2 fruit fly cellular contexts compared by ENCODE assay signal in the genomic region with DNA sequence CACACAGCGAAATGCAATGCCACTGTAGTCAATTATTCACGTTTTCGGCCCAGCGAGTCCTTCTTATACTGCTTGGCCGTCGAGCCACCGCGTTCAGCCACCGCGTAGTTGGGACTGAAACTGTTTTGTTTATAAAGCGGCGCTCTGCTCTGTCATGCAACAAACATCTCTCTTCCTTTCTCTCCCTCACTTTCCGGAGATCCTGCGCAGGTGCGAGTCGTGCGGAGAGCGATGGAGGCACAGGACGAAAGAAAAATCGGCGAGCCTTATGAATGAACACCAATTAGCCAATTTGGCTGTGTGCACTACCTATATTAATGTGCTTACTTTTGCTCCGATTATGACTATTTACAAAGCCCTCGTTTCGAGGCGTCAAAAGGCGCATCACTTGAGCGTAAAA.
TF ChIP-seq lines count a peak whose summit lies in the region.

A gene (minus strand): TSS at position 97 of the 400 bp plus-strand sequence.

- TF ChIP-seq CTCF in whole organism, embryonic (GFP tag; optimal IDR thresholded peaks at IDR 0.05; lab: Kevin White, UChicago) = no peak

TF ChIP-seq in whole organism, embryonic, 481 proteins besides CTCF, POLR2A, EP300 and RAD21:
- TF ChIP-seq knrl (GFP tag; IDR thresholded peaks at IDR 0.05; lab: Robert Waterston, UW; ENCODE audit: partially characterized antibody) (0 out of 3 replicates have a peak, but pooled peaks have one; percentile 16), NC2β (GFP tag; optimal IDR thresholded peaks at IDR 0.05; lab: Kevin White, UChicago) (no peak), CG9876 (GFP tag; optimal IDR thresholded peaks at IDR 0.05; lab: Kevin White, UChicago) (no peak), Ets97D (GFP tag; optimal IDR thresholded peaks at IDR 0.05; lab: Kevin White, UChicago) (no peak), CG7556 (GFP tag; optimal IDR thresholded peaks at IDR 0.05; lab: Kevin White, UChicago) (no peak), CG32767 (GFP tag; IDR thresholded peaks at IDR 0.05; lab: Robert Waterston, UW) (no peak), Mad (GFP tag; optimal IDR thresholded peaks at IDR 0.05; lab: Kevin White, UChicago) (no peak), klu (GFP tag; IDR thresholded peaks at IDR 0.05; lab: Robert Waterston, UW) (no peak), ewg (GFP tag; optimal IDR thresholded peaks at IDR 0.05; lab: Kevin White, UChicago) (peak; percentile 93), cad (GFP tag; optimal IDR thresholded peaks at IDR 0.05; lab: Kevin White, UChicago) (no peak), CG5180 (GFP tag; optimal IDR thresholded peaks at IDR 0.05; lab: Kevin White, UChicago) (peak; percentile 13), prd (optimal IDR thresholded peaks at IDR 0.05; lab: Kevin White, UChicago) (no peak), prd (GFP tag; IDR thresholded peaks at IDR 0.05; lab: Robert Waterston, UW) (no peak), C15 (GFP tag; IDR thresholded peaks at IDR 0.05; lab: Robert Waterston, UW) (no peak), grn (GFP tag; optimal IDR thresholded peaks at IDR 0.05; lab: Kevin White, UChicago) (no peak), CG1647 (GFP tag; optimal IDR thresholded peaks at IDR 0.05; lab: Kevin White, UChicago) (no peak), CG7839 (tag; optimal IDR thresholded peaks at IDR 0.05; lab: Kevin White, UChicago) (no peak), CG17186 (GFP tag; optimal IDR thresholded peaks at IDR 0.05; lab: Kevin White, UChicago) (no peak), CG13624 (GFP tag; optimal IDR thresholded peaks at IDR 0.05; lab: Kevin White, UChicago) (no peak), CG12744 (GFP tag; optimal IDR thresholded peaks at IDR 0.05; lab: Kevin White, UChicago) (no peak), Med (GFP tag; lab: Kevin White, UChicago) (peak; percentile 69), B-H1 (GFP tag; IDR thresholded peaks at IDR 0.05; lab: Robert Waterston, UW) (no peak), cg (GFP tag; optimal IDR thresholded peaks at IDR 0.05; lab: Kevin White, UChicago) (peak; percentile 27), Trl (optimal IDR thresholded peaks at IDR 0.05; lab: Kevin White, UChicago) (peak; percentile 26 to 38), Trl (GFP tag; optimal IDR thresholded peaks at IDR 0.05; lab: Kevin White, UChicago) (no peak), Hand (GFP tag; optimal IDR thresholded peaks at IDR 0.05; lab: Kevin White, UChicago) (peak; percentile 10), chinmo (GFP tag; IDR thresholded peaks at IDR 0.05; lab: Robert Waterston, UW; ENCODE audit: partially characterized antibody) (0 out of 4 replicates have a peak, but pooled peaks have one; percentile 22), Chrac-16 (GFP tag; optimal IDR thresholded peaks at IDR 0.05; lab: Kevin White, UChicago) (no peak), Deaf1 (tag; optimal IDR thresholded peaks at IDR 0.05; lab: Kevin White, UChicago) (peak; percentile 27), CG5953 (GFP tag; IDR thresholded peaks at IDR 0.05; lab: Robert Waterston, UW) (0 out of 2 replicates have a peak, but pooled peaks have one; percentile 9), CG13894 (tag; optimal IDR thresholded peaks at IDR 0.05; lab: Kevin White, UChicago) (peak; percentile 45), scrt (GFP tag; optimal IDR thresholded peaks at IDR 0.05; lab: Kevin White, UChicago) (peak; percentile 29)
TF ChIP-seq in whole organism, embryonic: peak in this region for 12.

TF ChIP-seq in whole organism, wandering third instar larva, 38 proteins besides CTCF, POLR2A, EP300 and RAD21:
- TF ChIP-seq Dif (GFP tag; optimal IDR thresholded peaks at IDR 0.05; lab: Kevin White, UChicago; ENCODE audit: partially characterized antibody) (peak; percentile 38), Vsx2 (GFP tag; optimal IDR thresholded peaks at IDR 0.05; lab: Kevin White, UChicago; ENCODE audit: partially characterized antibody) (peak; percentile 58), Hnf4 (GFP tag; optimal IDR thresholded peaks at IDR 0.05; lab: Kevin White, UChicago) (no peak), tai (GFP tag; optimal IDR thresholded peaks at IDR 0.05; lab: Kevin White, UChicago) (no peak), psq (GFP tag; optimal IDR thresholded peaks at IDR 0.05; lab: Kevin White, UChicago) (no peak), Myc (optimal IDR thresholded peaks at IDR 0.05; lab: Kevin White, UChicago) (no peak), woc (GFP tag; optimal IDR thresholded peaks at IDR 0.05; lab: Kevin White, UChicago) (no peak), sage (GFP tag; optimal IDR thresholded peaks at IDR 0.05; lab: Kevin White, UChicago) (no peak), CG32264 (GFP tag; optimal IDR thresholded peaks at IDR 0.05; lab: Kevin White, UChicago) (no peak), h (GFP tag; optimal IDR thresholded peaks at IDR 0.05; lab: Kevin White, UChicago) (no peak), rgr (GFP tag; optimal IDR thresholded peaks at IDR 0.05; lab: Kevin White, UChicago) (no peak)
